Worm (Caenorhabditis elegans): ENCODE data around the gene C16D2.3.
A peak's percentile ranks its signal among the peaks of the same experiment; 100 is the strongest.

DNA sequence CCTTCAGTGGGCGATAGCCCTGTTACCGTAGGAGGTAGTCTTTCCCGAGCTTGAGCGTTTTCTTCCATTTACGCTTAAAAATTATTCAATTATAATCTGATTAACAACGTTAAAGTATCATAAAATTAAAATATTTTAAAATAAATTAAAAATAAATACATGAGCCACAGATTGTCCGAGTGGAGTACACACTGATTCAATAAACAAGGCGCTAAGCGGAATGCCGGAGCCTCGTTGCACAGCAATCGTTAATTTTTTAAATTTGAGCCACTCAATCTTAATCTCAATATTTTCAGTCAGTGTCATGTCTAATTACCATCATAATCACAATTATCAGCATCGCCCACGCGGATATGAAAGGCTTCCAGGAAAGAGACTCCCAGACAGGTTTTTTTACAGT, 39.2 kb downstream of the C16D2.3 start, which contains the start of the genes sec-5 and pir-1:
- TF ChIP-seq tab-1 (GFP tag; IDR thresholded peaks at IDR 0.05) (no peak), flt-1 (GFP tag; IDR thresholded peaks at IDR 0.05) (0 out of 2 replicates have a peak, but pooled peaks have one; percentile 26), cog-1 (tag; optimal IDR thresholded peaks at IDR 0.05) (no peak), ztf-29 (GFP tag; IDR thresholded peaks at IDR 0.05) (no peak), klf-2 (GFP tag; conservative IDR thresholded peaks at IDR 0.05) (no peak), T22C8.4 (GFP tag; IDR thresholded peaks at IDR 0.05) (no peak), ztf-23 (GFP tag; IDR thresholded peaks at IDR 0.05) (no peak), ref-1 (GFP tag; conservative IDR thresholded peaks at IDR 0.05) (no peak), med-1 (GFP tag; optimal IDR thresholded peaks at IDR 0.05; ENCODE audit: insufficient read depth) (no peak)
